Fruit fly (Drosophila melanogaster): ENCODE data around the gene SmydA-4.

DNA sequence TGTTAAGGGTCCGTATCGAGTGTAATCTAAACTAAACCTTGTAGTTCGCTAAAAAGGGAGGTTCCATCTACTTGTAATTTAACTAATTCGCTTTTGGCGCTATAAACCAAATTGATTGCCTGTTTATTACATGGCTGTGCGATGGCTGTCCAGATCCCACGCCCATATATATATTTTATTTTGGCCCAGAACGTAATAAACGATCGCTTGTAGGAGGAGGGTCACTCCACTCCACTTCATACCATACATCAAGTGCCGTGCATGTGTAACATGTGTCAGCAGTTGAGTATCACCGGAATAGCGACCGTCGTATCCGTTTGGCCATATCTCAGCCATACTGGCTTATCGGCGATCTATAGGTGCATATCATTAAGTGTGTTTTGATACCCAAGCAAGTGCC, 50.7 kb downstream of the SmydA-4 start:
- TF ChIP-seq CTCF (optimal IDR thresholded peaks at IDR 0.05) (no peak), CG8478 (optimal IDR thresholded peaks at IDR 0.05) (no peak)

Measured in S2 (cell line).